Fruit fly (Drosophila melanogaster): ENCODE data around the gene Grx1.

Grx1 gene

dm6 chr3L:18828318-18828717 is 40.7 kb upstream of the Grx1 start (continued):
- TF ChIP-seq slp2 (GFP tag; optimal IDR thresholded peaks at IDR 0.05) (no peak), CG2712 (tag; optimal IDR thresholded peaks at IDR 0.05) (peak; percentile 24), nmo (GFP tag; optimal IDR thresholded peaks at IDR 0.05) (peak; percentile 24), MBD-R2 (GFP tag; IDR thresholded peaks at IDR 0.05) (peak; percentile 28; the same call in 1 of the 2 replicates), pzg (GFP tag; optimal IDR thresholded peaks at IDR 0.05) (peak; percentile 67), Sry-δ (GFP tag; optimal IDR thresholded peaks at IDR 0.05) (peak; percentile 88), MTF-1 (GFP tag; optimal IDR thresholded peaks at IDR 0.05; ENCODE audit: borderline replicate concordance) (no peak), fd3F (GFP tag; optimal IDR thresholded peaks at IDR 0.05) (no peak), CG6813 (GFP tag; optimal IDR thresholded peaks at IDR 0.05) (no peak), Dref (GFP tag; IDR thresholded peaks at IDR 0.05) (peak; percentile 98), kni (GFP tag; optimal IDR thresholded peaks at IDR 0.05) (no peak), Mad (GFP tag; optimal IDR thresholded peaks at IDR 0.05) (peak; percentile 2), CG2199 (GFP tag; IDR thresholded peaks at IDR 0.05) (0 out of 3 replicates have a peak, but pooled peaks have one; percentile 41), CG12236 (GFP tag; optimal IDR thresholded peaks at IDR 0.05) (no peak), CG1529 (GFP tag; optimal IDR thresholded peaks at IDR 0.05) (peak; percentile 16), Meics (GFP tag; optimal IDR thresholded peaks at IDR 0.05) (no peak), CG42726 (GFP tag; IDR thresholded peaks at IDR 0.05; ENCODE audit: partially characterized antibody) (peak; percentile 77; the same call in 1 of the 2 replicates), Hmx (GFP tag; optimal IDR thresholded peaks at IDR 0.05) (no peak), lilli (GFP tag; optimal IDR thresholded peaks at IDR 0.05) (peak; percentile 8), hbn (GFP tag; IDR thresholded peaks at IDR 0.05; ENCODE audit: partially characterized antibody) (peak; percentile 54), eyg (GFP tag; optimal IDR thresholded peaks at IDR 0.05) (no peak), CG12659 (GFP tag; optimal IDR thresholded peaks at IDR 0.05) (peak; percentile 27), CG2120 (GFP tag; optimal IDR thresholded peaks at IDR 0.05) (peak; percentile 7), sna (GFP tag; IDR thresholded peaks at IDR 0.05; ENCODE audit: partially characterized antibody) (peak; percentile 43; the same call in 1 of the 2 replicates), CG10565 (GFP tag; optimal IDR thresholded peaks at IDR 0.05) (no peak), B-H2 (GFP tag; optimal IDR thresholded peaks at IDR 0.05) (peak; percentile 9), cad (GFP tag; optimal IDR thresholded peaks at IDR 0.05) (peak; percentile 87), pros (GFP tag; optimal IDR thresholded peaks at IDR 0.05) (no peak), Dp (GFP tag; optimal IDR thresholded peaks at IDR 0.05) (peak; percentile 99), sob (GFP tag; IDR thresholded peaks at IDR 0.05) (0 out of 2 replicates have a peak, but pooled peaks have one; percentile 21), lbe (GFP tag; optimal IDR thresholded peaks at IDR 0.05) (peak; percentile 17), nerfin-2 (GFP tag; IDR thresholded peaks at IDR 0.05; ENCODE audit: partially characterized antibody) (peak; percentile 67), CG16813 (GFP tag; IDR thresholded peaks at IDR 0.05; ENCODE audit: partially characterized antibody) (peak; percentile 60), CG4707 (GFP tag; optimal IDR thresholded peaks at IDR 0.05) (no peak), tna (GFP tag; IDR thresholded peaks at IDR 0.05; ENCODE audit: partially characterized antibody) (peak; percentile 60; the same call in 1 of the 2 replicates), kah (GFP tag; optimal IDR thresholded peaks at IDR 0.05) (peak; percentile 99), psq (GFP tag; optimal IDR thresholded peaks at IDR 0.05) (no peak), stwl (tag; optimal IDR thresholded peaks at IDR 0.05) (peak; percentile 97), Bgb (GFP tag; IDR thresholded peaks at IDR 0.05; ENCODE audit: partially characterized antibody) (peak; percentile 83), vnd (GFP tag; IDR thresholded peaks at IDR 0.05; ENCODE audit: partially characterized antibody) (peak; percentile 41; the same call in 2 of the 3 replicates), CG17829 (tag; optimal IDR thresholded peaks at IDR 0.05) (peak; percentile 1), E2f2 (GFP tag; IDR thresholded peaks at IDR 0.05) (peak; percentile 98), Scr (GFP tag; IDR thresholded peaks at IDR 0.05; ENCODE audit: partially characterized antibody) (peak; percentile 66), CG34224 (GFP tag; IDR thresholded peaks at IDR 0.05; ENCODE audit: partially characterized antibody) (peak; percentile 75), unc-4 (GFP tag; IDR thresholded peaks at IDR 0.05; ENCODE audit: partially characterized antibody) (peak; percentile 68), Dll (GFP tag; IDR thresholded peaks at IDR 0.05; ENCODE audit: partially characterized antibody) (peak; percentile 67; the same call in 3 of the 4 replicates), Med (GFP tag) (peak; percentile 53), chinmo (GFP tag; IDR thresholded peaks at IDR 0.05; ENCODE audit: partially characterized antibody) (peak; percentile 69; the same call in 1 of the 4 replicates)
